Worm (Caenorhabditis elegans): ENCODE results near the gene clec-61.

Gene clec-61

ce11 chrII:10481824-10482556, 8.3 kb downstream of the clec-61 start, which contains the start of the genes clec-60 and ZK666.11:
TSS of gene clec-60 (minus strand) at chrII:10481874.
TSS of gene ZK666.11 (plus strand) at chrII:10482522.
- TF ChIP-seq ceh-32 (tag; optimal IDR thresholded peaks at IDR 0.05; ENCODE audit: poor library complexity) = no peak
- no peak for TF ChIP-seq nhr-102 (tag; optimal IDR thresholded peaks at IDR 0.05)
- TF ChIP-seq pqm-1 (tag; optimal IDR thresholded peaks at IDR 0.05) = peak; percentile 2
- TF ChIP-seq lim-7 (GFP tag; IDR thresholded peaks at IDR 0.05) = no peak
- TF ChIP-seq zfp-3 (GFP tag; conservative IDR thresholded peaks at IDR 0.05) = no peak
- no peak for TF ChIP-seq rbr-2 (tag; optimal IDR thresholded peaks at IDR 0.05)
- peak; percentile 73 for TF ChIP-seq nhr-28 (tag; optimal IDR thresholded peaks at IDR 0.05)
- no peak for TF ChIP-seq nhr-11 (tag; optimal IDR thresholded peaks at IDR 0.05)
- TF ChIP-seq hlh-11 (tag; optimal IDR thresholded peaks at IDR 0.05) = peak; percentile 37
- TF ChIP-seq Y75B8A.6 (GFP tag; IDR thresholded peaks at IDR 0.05) = no peak
- peak; percentile 27; the same call in 1 of the 2 replicates for TF ChIP-seq dmd-6 (GFP tag; IDR thresholded peaks at IDR 0.05)
- TF ChIP-seq daf-19 (GFP tag; conservative IDR thresholded peaks at IDR 0.05) = no peak

ce11 chrII:10480043-10480442, 10.3 kb downstream of the clec-61 start:
- no peak for TF ChIP-seq hif-1 (tag; optimal IDR thresholded peaks at IDR 0.05)
- TF ChIP-seq aha-1 (tag) = peak; percentile 91

ce11 chrII:10479348-10479747, 11.0 kb downstream of the clec-61 start, which contains the start of gene clec-59:
TSS of gene clec-59 (minus strand) at chrII:10479448.
- TF ChIP-seq nhr-77 (tag; optimal IDR thresholded peaks at IDR 0.05) (no peak), F49E8.2 (tag; optimal IDR thresholded peaks at IDR 0.05; ENCODE audit: borderline replicate concordance) (no peak), nhr-76 (tag; optimal IDR thresholded peaks at IDR 0.05) (no peak), egl-27 (tag; optimal IDR thresholded peaks at IDR 0.05) (no peak), lin-15B (tag; optimal IDR thresholded peaks at IDR 0.05) (no peak), ctbp-1 (GFP tag; IDR thresholded peaks at IDR 0.05) (no peak), ceh-82 (tag; optimal IDR thresholded peaks at IDR 0.05) (no peak)

ce11 chrII:10476959-10477358, 13.4 kb downstream of the clec-61 start, which contains the start of gene ZK666.4:
TSS of gene ZK666.4 (plus strand) at chrII:10477259.
- TF ChIP-seq cey-2 (tag; optimal IDR thresholded peaks at IDR 0.05; ENCODE audit: borderline replicate concordance, insufficient read depth) (no peak), F26F4.8 (GFP tag; conservative IDR thresholded peaks at IDR 0.05) (no peak), nhr-237 (tag; optimal IDR thresholded peaks at IDR 0.05) (no peak), rbr-2 (tag; optimal IDR thresholded peaks at IDR 0.05) (no peak), hif-1 (tag; optimal IDR thresholded peaks at IDR 0.05) (no peak), spr-3 (GFP tag; optimal IDR thresholded peaks at IDR 0.05) (no peak), ztf-11 (tag; optimal IDR thresholded peaks at IDR 0.05) (no peak), ama-1 (optimal IDR thresholded peaks at IDR 0.05) (no peak), lin-39 (tag; optimal IDR thresholded peaks at IDR 0.05) (no peak), ces-1 (GFP tag; optimal IDR thresholded peaks at IDR 0.05) (no peak), fkh-10 (GFP tag; optimal IDR thresholded peaks at IDR 0.05) (no peak), mep-1 (tag; optimal IDR thresholded peaks at IDR 0.05) (no peak), hlh-30 (tag; optimal IDR thresholded peaks at IDR 0.05; ENCODE audit: insufficient read depth) (no peak), dmd-9 (GFP tag; IDR thresholded peaks at IDR 0.05) (no peak)

ce11 chrII:10476039-10476438, 14.3 kb downstream of the clec-61 start, which contains the start of gene clec-58:
TSS of gene clec-58 (minus strand) at chrII:10476139.
- TF ChIP-seq sdz-12 (GFP tag; optimal IDR thresholded peaks at IDR 0.05) = no peak
- no peak for TF ChIP-seq nhr-6 (tag; optimal IDR thresholded peaks at IDR 0.05)
- no peak for TF ChIP-seq jun-1 (tag; optimal IDR thresholded peaks at IDR 0.05)
- no peak for TF ChIP-seq lin-13 (GFP tag; optimal IDR thresholded peaks at IDR 0.05)
- no peak for TF ChIP-seq pqm-1 (tag; optimal IDR thresholded peaks at IDR 0.05)
- TF ChIP-seq zip-11 (GFP tag; IDR thresholded peaks at IDR 0.05) = no peak
- TF ChIP-seq Y75B8A.6 (GFP tag; IDR thresholded peaks at IDR 0.05) = no peak
- TF ChIP-seq nhr-11 (tag; optimal IDR thresholded peaks at IDR 0.05) = no peak
- TF ChIP-seq mxl-2 (GFP tag; conservative IDR thresholded peaks at IDR 0.05) = no peak
- TF ChIP-seq tag-97 (GFP tag; IDR thresholded peaks at IDR 0.05) = no peak
- TF ChIP-seq spr-1 (tag; optimal IDR thresholded peaks at IDR 0.05) = no peak
- no peak for TF ChIP-seq dpl-1 (GFP tag; optimal IDR thresholded peaks at IDR 0.05)
- TF ChIP-seq nhr-28 (tag; optimal IDR thresholded peaks at IDR 0.05) = no peak
- TF ChIP-seq ceh-20 (GFP tag; IDR thresholded peaks at IDR 0.05) = no peak
- TF ChIP-seq R02D3.7 (tag; optimal IDR thresholded peaks at IDR 0.05) = no peak

All from whole organism, L4 larva.